Worm (Caenorhabditis elegans) whole organism, L4 larva: ENCODE data around the gene picd-1.

Experiments used
- D1046.2 ChIP-seq: fragments of 200-800 bp; sonication (Bioruptor generic); IDR thresholded peaks from 2 replicates; pipeline ENCODE4 v1.3.6; 2022; ENCODE audit warnings: missing genetic modification characterization, missing compliant biosample characterization
- F10B5.3 ChIP-seq: sonication (generic microtip); optimal IDR thresholded peaks from 2 replicates; lab custom pipeline; 2016; ENCODE audit warnings: mild to moderate bottlenecking, missing genetic modification characterization, missing compliant biosample characterization
- Y5F2A.4 ChIP-seq: fragments of 200-800 bp; sonication (Bioruptor generic); optimal IDR thresholded peaks from 2 replicates; lab custom pipeline; 2018; ENCODE audit warnings: mild to moderate bottlenecking, missing genetic modification characterization, missing compliant biosample characterization
- aha-1 ChIP-seq: fragments of 150-350 bp; peaks from one replicate; lab custom pipeline; 2014; ENCODE audit warnings: missing biosample characterization, missing genetic modification characterization
- attf-4 ChIP-seq: sonication (generic microtip); optimal IDR thresholded peaks from 3 replicates; lab custom pipeline; 2017; ENCODE audit warnings: missing biosample characterization, missing genetic modification characterization
- ceh-28 ChIP-seq: fragments of 150-350 bp; optimal IDR thresholded peaks from 2 replicates; lab custom pipeline; 2014; ENCODE audit warnings: missing biosample characterization, missing genetic modification reagents, missing genetic modification characterization
- ceh-62 ChIP-seq: sonication (generic microtip); optimal IDR thresholded peaks from 2 replicates; lab custom pipeline; 2017; ENCODE audit warnings: missing biosample characterization, missing genetic modification characterization
- ceh-82 ChIP-seq: sonication (generic microtip); optimal IDR thresholded peaks from 2 replicates; lab custom pipeline; 2017; ENCODE audit warnings: missing biosample characterization, missing genetic modification characterization
- ctbp-1 ChIP-seq: fragments of 200-800 bp; sonication (Bioruptor generic); IDR thresholded peaks from 2 replicates; pipeline ENCODE4 v1.3.6; 2022; ENCODE audit warnings: missing genetic modification reagents, missing genetic modification characterization, missing compliant biosample characterization
- daf-12 ChIP-seq: fragments of 150-350 bp; optimal IDR thresholded peaks from 2 replicates; lab custom pipeline; 2014; ENCODE audit warnings: missing biosample characterization, missing genetic modification reagents, missing genetic modification characterization
- dmd-9 ChIP-seq: fragments of 200-800 bp; sonication (Bioruptor generic); IDR thresholded peaks from 2 replicates; pipeline ENCODE4 v1.3.6; 2022; ENCODE audit warnings: missing genetic modification reagents, missing genetic modification characterization, missing compliant biosample characterization
- dpl-1 ChIP-seq: fragments of 150-350 bp; optimal IDR thresholded peaks from 2 replicates; lab custom pipeline; 2014; ENCODE audit warnings: missing biosample characterization, missing genetic modification reagents, missing genetic modification characterization
- dve-1 ChIP-seq: sonication (generic microtip); optimal IDR thresholded peaks from 2 replicates; lab custom pipeline; 2017; ENCODE audit warnings: antibody characterized with exemption, mild to moderate bottlenecking, missing genetic modification characterization, missing compliant biosample characterization; ENCODE audit not compliant: insufficient read depth
- egl-43 ChIP-seq: fragments of 200-800 bp; sonication (Bioruptor generic); IDR thresholded peaks from 2 replicates; pipeline ENCODE4 v1.3.6; 2022; ENCODE audit warnings: missing genetic modification reagents, missing genetic modification characterization, missing compliant biosample characterization
- fos-1 ChIP-seq: fragments of 150-350 bp; optimal IDR thresholded peaks from 2 replicates; lab custom pipeline; 2014; ENCODE audit warnings: missing biosample characterization, missing genetic modification characterization
- hlh-11 ChIP-seq: fragments of 200-800 bp; sonication (Bioruptor generic); optimal IDR thresholded peaks from 2 replicates; lab custom pipeline; 2018; ENCODE audit warnings: mild to moderate bottlenecking, missing genetic modification characterization, missing compliant biosample characterization
- hlh-30 ChIP-seq: sonication (generic microtip); optimal IDR thresholded peaks from 2 replicates; lab custom pipeline; 2017; ENCODE audit warnings: antibody characterized with exemption, mild to moderate bottlenecking, missing genetic modification characterization, missing compliant biosample characterization; ENCODE audit not compliant: insufficient read depth
- hmg-1.1 ChIP-seq: fragments of 200-800 bp; sonication (Bioruptor generic); IDR thresholded peaks from 2 replicates; pipeline ENCODE4 v1.3.6; 2022; ENCODE audit warnings: missing genetic modification reagents, missing genetic modification characterization, missing compliant biosample characterization
- jun-1 ChIP-seq: fragments of 150-350 bp; optimal IDR thresholded peaks from 2 replicates; lab custom pipeline; 2014; ENCODE audit warnings: missing biosample characterization, missing genetic modification reagents, missing genetic modification characterization
- lim-7 ChIP-seq: fragments of 200-800 bp; sonication (Bioruptor generic); IDR thresholded peaks from 2 replicates; pipeline ENCODE4 v1.3.6; 2022; ENCODE audit warnings: missing genetic modification characterization, missing compliant biosample characterization
- lin-29 ChIP-seq: fragments of 200-800 bp; sonication (Bioruptor generic); IDR thresholded peaks from 2 replicates; pipeline ENCODE4 v1.3.6; 2022; ENCODE audit warnings: missing genetic modification reagents, missing genetic modification characterization, missing compliant biosample characterization
- lin-38 ChIP-seq: fragments of 200-800 bp; sonication (Bioruptor generic); IDR thresholded peaks from 2 replicates; pipeline ENCODE4 v1.3.6; 2022; ENCODE audit warnings: missing genetic modification reagents, missing genetic modification characterization, missing compliant biosample characterization
- lsy-2 ChIP-seq, 2 experiments: fragments of 150-350 bp in 1 of 2; sonication (generic microtip) in 1 of 2; optimal IDR thresholded peaks; 2 replicates each; lab custom pipeline; 2014 to 2017; ENCODE audit warnings: missing biosample characterization in 2 of 2, missing genetic modification characterization in 2 of 2
- mdt-29 ChIP-seq: fragments of 200-800 bp; sonication (Bioruptor generic); IDR thresholded peaks from 2 replicates; pipeline ENCODE4 v1.3.6; 2022; ENCODE audit warnings: missing genetic modification reagents, missing genetic modification characterization, missing compliant biosample characterization
- mep-1 ChIP-seq: fragments of 150-350 bp; sonication (generic microtip); optimal IDR thresholded peaks from 3 replicates; lab custom pipeline; 2014; ENCODE audit warnings: missing biosample characterization, missing genetic modification characterization
- mes-2 ChIP-seq: sonication (generic microtip); optimal IDR thresholded peaks from 2 replicates; lab custom pipeline; 2016; ENCODE audit warnings: missing genotype, mild to moderate bottlenecking, missing genetic modification characterization, missing compliant biosample characterization; ENCODE audit not compliant: poor library complexity, severe bottlenecking
- nhr-11 ChIP-seq: fragments of 150-350 bp; optimal IDR thresholded peaks from 2 replicates; lab custom pipeline; 2014; ENCODE audit warnings: missing biosample characterization, missing genetic modification characterization
- nhr-28 ChIP-seq: fragments of 150-350 bp; optimal IDR thresholded peaks from 2 replicates; lab custom pipeline; 2014; ENCODE audit warnings: missing biosample characterization, missing genetic modification characterization
- nhr-41 ChIP-seq: fragments of 200-800 bp; sonication (Bioruptor generic); IDR thresholded peaks from 2 replicates; pipeline ENCODE4 v1.3.6; 2022; ENCODE audit warnings: missing genetic modification reagents, missing genetic modification characterization, missing compliant biosample characterization
- nhr-42 ChIP-seq: fragments of 200-800 bp; sonication (Bioruptor generic); IDR thresholded peaks from 2 replicates; pipeline ENCODE4 v1.3.6; 2022; ENCODE audit warnings: missing genetic modification characterization, missing compliant biosample characterization
- nhr-6 ChIP-seq: fragments of 150-350 bp; optimal IDR thresholded peaks from 2 replicates; lab custom pipeline; 2014; ENCODE audit warnings: missing biosample characterization, missing genetic modification characterization
- nhr-77 ChIP-seq: fragments of 150-350 bp; optimal IDR thresholded peaks from 2 replicates; lab custom pipeline; 2014; ENCODE audit warnings: missing biosample characterization, missing genetic modification characterization
- set-16 ChIP-seq: fragments of 200-800 bp; sonication (Bioruptor generic); IDR thresholded peaks from 2 replicates; pipeline ENCODE4 v1.3.6; 2022; ENCODE audit warnings: missing genetic modification reagents, missing genetic modification characterization, missing compliant biosample characterization
- skn-1 ChIP-seq: fragments of 150-350 bp; optimal IDR thresholded peaks from 2 replicates; lab custom pipeline; 2014; ENCODE audit warnings: missing biosample characterization, missing genetic modification characterization
- spr-3 ChIP-seq: fragments of 200-800 bp; sonication (Bioruptor generic); optimal IDR thresholded peaks from 2 replicates; lab custom pipeline; 2018; ENCODE audit warnings: mild to moderate bottlenecking, missing genetic modification characterization, missing compliant biosample characterization
- tra-1 ChIP-seq: fragments of 200-800 bp; sonication (Bioruptor generic); IDR thresholded peaks from 2 replicates; pipeline ENCODE4 v1.3.6; 2022; ENCODE audit warnings: missing genetic modification reagents, missing genetic modification characterization, missing compliant biosample characterization
- unc-130 ChIP-seq: sonication (generic microtip); optimal IDR thresholded peaks from 2 replicates; lab custom pipeline; 2016; ENCODE audit warnings: missing genetic modification reagents, missing genetic modification characterization, missing compliant biosample characterization
- zfp-3 ChIP-seq: fragments of 200-800 bp; sonication (Bioruptor generic); conservative IDR thresholded peaks from 2 replicates; pipeline ENCODE4 v1.3.6; 2022; ENCODE audit warnings: missing genetic modification reagents, missing genetic modification characterization, missing compliant biosample characterization
- ztf-7 ChIP-seq: fragments of 150-350 bp; optimal IDR thresholded peaks from 2 replicates; lab custom pipeline; 2014; ENCODE audit warnings: missing biosample characterization, missing genetic modification characterization

Gene picd-1

DNA sequence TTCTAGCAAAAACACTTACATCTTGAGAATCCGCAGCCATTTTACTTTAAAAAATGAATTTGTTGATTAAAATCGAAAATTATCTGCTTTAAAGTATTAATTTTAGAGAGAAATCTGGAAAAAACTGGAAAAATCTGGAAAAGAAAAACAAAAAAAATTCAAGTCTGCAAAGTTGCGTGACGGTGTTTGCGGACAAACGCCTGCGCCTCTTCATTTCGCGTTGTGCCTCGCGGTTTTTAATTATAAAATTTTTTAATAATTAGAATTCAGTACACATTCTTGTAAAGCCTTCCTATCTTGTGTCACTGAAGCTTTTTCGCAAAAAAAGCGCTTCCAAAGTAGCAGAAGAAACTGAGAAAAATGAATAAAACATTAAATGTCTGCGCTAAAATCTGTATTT lies 22.0 kb downstream of the picd-1 start, which contains the start of gene W03F9.1 (continued):
- TF ChIP-seq tra-1 (GFP tag; lab: Robert Waterston, UW) (no peak), lsy-2 (tag; optimal IDR thresholded peaks at IDR 0.05; lab: Kevin White, UChicago) (peak in 1 of 2 experiments; percentile 71), unc-130 (peak; percentile 39), hmg-1.1 (GFP tag; lab: Robert Waterston, UW) (peak; percentile 65)

DNA sequence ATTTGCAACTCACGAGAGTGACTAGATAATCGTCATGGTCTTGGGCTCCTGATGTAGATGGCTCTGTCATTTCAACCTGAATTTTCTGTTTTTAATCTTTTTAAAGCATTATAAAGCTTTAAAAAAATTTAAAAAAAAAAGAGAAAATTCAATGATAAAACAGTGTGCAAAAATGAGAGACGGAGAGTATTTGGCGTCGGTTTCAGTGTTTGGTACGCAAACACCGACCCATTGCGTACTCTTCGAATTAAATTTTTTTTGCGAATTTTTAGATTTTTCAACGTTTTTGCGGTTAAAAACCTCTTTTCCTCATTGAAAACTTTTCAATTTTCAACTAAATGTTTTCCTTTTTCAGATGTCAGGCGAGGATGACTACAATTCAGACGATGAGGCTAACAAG lies 23.3 kb downstream of the picd-1 start, which contains the start of the genes W03F9.2 and sftb-2:
Gene W03F9.2, minus strand, starts transcription at position 153 of the 400 bp plus-strand sequence.
Gene sftb-2, plus strand, starts transcription at position 356 of the 400 bp plus-strand sequence.
- peak in 1 of 2 experiments; percentile 59 for TF ChIP-seq lsy-2 (tag; optimal IDR thresholded peaks at IDR 0.05; lab: Kevin White, UChicago)
- TF ChIP-seq skn-1 (tag; lab: Kevin White, UChicago): no peak
- TF ChIP-seq mdt-29 (GFP tag; lab: Robert Waterston, UW): no peak
- no peak for TF ChIP-seq fos-1
- peak; percentile 54 for TF ChIP-seq mes-2 (tag; lab: Kevin White, UChicago)
- peak; percentile 15 for TF ChIP-seq mep-1 (tag; lab: Kevin White, UChicago)
- no peak for TF ChIP-seq zfp-3 (GFP tag; lab: Robert Waterston, UW)
- no peak for TF ChIP-seq jun-1 (tag; lab: Kevin White, UChicago)
- TF ChIP-seq hlh-30 (tag; lab: Kevin White, UChicago): no peak
- TF ChIP-seq ceh-28 (tag; lab: Kevin White, UChicago): no peak
- TF ChIP-seq F10B5.3 (tag; lab: Kevin White, UChicago): no peak
- TF ChIP-seq unc-130: no peak
- TF ChIP-seq nhr-77 (tag; lab: Kevin White, UChicago): no peak
- no peak for TF ChIP-seq nhr-11
- no peak for TF ChIP-seq dmd-9 (GFP tag; lab: Robert Waterston, UW)
- no peak for TF ChIP-seq hlh-11 (tag; lab: Kevin White, UChicago)
- no peak for TF ChIP-seq nhr-6 (tag; lab: Kevin White, UChicago)
- TF ChIP-seq lin-38 (GFP tag; lab: Robert Waterston, UW): peak; percentile 35; the same call in 1 of the 2 replicates
- TF ChIP-seq daf-12: no peak
- peak; percentile 39 for TF ChIP-seq dpl-1 (GFP tag; lab: Kevin White, UChicago)
- TF ChIP-seq dve-1 (tag; lab: Kevin White, UChicago): peak; percentile 59
- TF ChIP-seq D1046.2 (GFP tag; lab: Robert Waterston, UW): no peak
- no peak for TF ChIP-seq ceh-82 (tag; lab: Kevin White, UChicago)
- TF ChIP-seq attf-4 (tag; lab: Kevin White, UChicago): no peak
- no peak for TF ChIP-seq ztf-7 (tag; lab: Kevin White, UChicago)
- TF ChIP-seq, all 104 proteins: peak for 6

DNA sequence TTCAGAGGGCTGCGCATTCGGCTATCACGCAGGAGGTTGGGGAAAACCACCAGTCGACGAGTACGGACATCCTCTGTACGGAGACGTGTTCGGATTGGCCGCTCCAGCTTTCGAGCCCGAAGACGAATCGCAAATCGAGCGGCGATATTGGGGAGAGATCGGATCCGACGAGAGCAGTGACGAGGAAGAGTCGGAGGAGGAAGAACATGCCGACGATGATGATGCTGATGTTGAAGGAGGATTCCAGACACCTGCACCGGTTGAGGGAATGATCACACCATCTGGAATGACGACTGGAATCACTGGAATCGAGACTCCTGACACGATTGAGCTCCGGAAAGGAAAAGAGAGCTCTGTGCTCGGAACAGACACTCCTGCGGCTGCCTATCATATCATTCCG lies 25.6 kb downstream of the picd-1 start:
- TF ChIP-seq egl-43 (GFP tag; lab: Robert Waterston, UW) (no peak), dve-1 (tag; lab: Kevin White, UChicago) (no peak), nhr-42 (GFP tag; lab: Robert Waterston, UW) (0 out of 2 replicates have a peak, but pooled peaks have one; percentile 26), set-16 (peak; percentile 65), aha-1 (tag; lab: Kevin White, UChicago) (no peak), ctbp-1 (GFP tag; lab: Robert Waterston, UW) (no peak)

DNA sequence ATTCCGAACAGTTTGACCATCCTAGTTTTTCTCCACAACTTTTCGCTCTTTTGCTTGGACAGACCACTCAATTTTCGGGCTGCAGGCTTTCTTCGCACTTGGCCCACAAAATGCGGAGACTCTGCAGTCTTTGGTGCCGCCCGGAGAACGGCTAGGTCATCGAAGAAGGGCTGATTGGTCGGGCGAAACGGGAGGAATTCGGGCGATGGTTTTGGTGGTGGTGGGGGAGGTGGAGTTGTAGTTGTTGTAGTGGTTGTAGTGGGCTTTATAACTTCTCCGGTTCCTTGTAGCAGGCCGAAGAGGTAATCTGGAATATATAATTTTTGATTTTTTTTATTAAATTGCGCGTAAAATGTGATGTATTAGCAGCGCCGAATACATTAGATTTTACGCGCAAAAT lies 33.0 kb downstream of the picd-1 start:
- TF ChIP-seq set-16 (peak; percentile 49; the same call in 1 of the 2 replicates), lim-7 (GFP tag; lab: Robert Waterston, UW) (no peak)

DNA sequence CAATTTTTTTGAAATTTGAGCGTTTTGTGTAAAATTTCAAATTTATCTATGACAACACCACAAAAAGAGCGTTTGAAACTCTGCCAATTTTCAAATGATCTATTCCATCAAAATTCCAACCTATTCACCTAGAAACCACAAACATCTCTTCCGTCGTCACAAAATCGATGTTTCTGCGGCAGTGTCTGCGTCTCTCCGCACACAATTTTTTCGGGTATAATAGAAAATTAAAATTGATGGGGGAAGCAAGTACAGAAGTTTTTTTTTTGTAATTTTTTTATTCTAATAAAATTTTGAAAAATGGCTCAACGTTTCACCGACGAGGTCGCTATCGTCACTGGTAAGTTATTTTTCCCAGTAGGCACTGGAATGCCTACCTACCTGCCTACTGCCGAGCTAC lies 34.0 kb downstream of the picd-1 start, which contains the start of gene W03F9.9:
Gene W03F9.9, plus strand, starts transcription at position 301 of the 400 bp plus-strand sequence.
- TF ChIP-seq lin-29 (GFP tag; lab: Robert Waterston, UW) (no peak), nhr-41 (GFP tag; lab: Robert Waterston, UW) (no peak), ceh-62 (tag; lab: Kevin White, UChicago) (no peak), nhr-28 (tag; lab: Kevin White, UChicago) (peak; percentile 2), spr-3 (GFP tag; lab: Kevin White, UChicago) (no peak), Y5F2A.4 (GFP tag; lab: Kevin White, UChicago) (no peak), lim-7 (GFP tag; lab: Robert Waterston, UW) (no peak)
